Fruit fly (Drosophila melanogaster) whole organism, embryonic: Measurements from ENCODE around the gene CG15773.

Experiments
- Ada2b ChIP-seq: fragments of 200-800 bp; sonication (Bioruptor generic); IDR thresholded peaks from 2 replicates; pipeline ENCODE4 v1.3.6; 2022; ENCODE audit warnings: missing biosample characterization, missing genetic modification characterization
- Antp ChIP-seq: fragments of 200-800 bp; sonication (Bioruptor generic); optimal IDR thresholded peaks from 3 replicates; lab custom pipeline; 2016; ENCODE audit warnings: missing biosample characterization, missing genetic modification characterization
- Bteb2 ChIP-seq: fragments of 200-800 bp; sonication (Bioruptor generic); optimal IDR thresholded peaks from 2 replicates; lab custom pipeline; 2016; ENCODE audit warnings: missing biosample characterization, missing genetic modification characterization
- CG11085 ChIP-seq: fragments of 200-800 bp; sonication (Bioruptor generic); IDR thresholded peaks from 2 replicates; pipeline ENCODE4 v1.3.6; 2022; ENCODE audit warnings: missing biosample characterization, missing genetic modification characterization
- CG11456 ChIP-seq: fragments of 200-800 bp; sonication (Bioruptor generic); IDR thresholded peaks from 3 replicates; pipeline ENCODE4 v1.3.6; 2022; ENCODE audit warnings: missing biosample characterization, missing genetic modification characterization
- CG11504 ChIP-seq: fragments of 200-800 bp; sonication (Bioruptor generic); optimal IDR thresholded peaks from 3 replicates; lab custom pipeline; 2019; ENCODE audit warnings: missing biosample characterization, mild to moderate bottlenecking, missing genetic modification characterization, moderate library complexity
- CG12104 ChIP-seq: fragments of 200-800 bp; sonication (Bioruptor generic); optimal IDR thresholded peaks from 3 replicates; lab custom pipeline; 2016; ENCODE audit warnings: missing biosample characterization, missing genetic modification characterization
- CG12299 ChIP-seq: fragments of 200-800 bp; sonication (Bioruptor generic); optimal IDR thresholded peaks from 2 replicates; lab custom pipeline; 2018; ENCODE audit warnings: missing biosample characterization, mild to moderate bottlenecking, missing genetic modification characterization
- CG13424 ChIP-seq: fragments of 200-800 bp; sonication (Bioruptor generic); optimal IDR thresholded peaks from 2 replicates; lab custom pipeline; 2019; ENCODE audit warnings: missing biosample characterization, mild to moderate bottlenecking, missing genetic modification characterization, moderate library complexity
- CG1603 ChIP-seq: fragments of 200-800 bp; sonication (Bioruptor generic); optimal IDR thresholded peaks from 2 replicates; lab custom pipeline; 2019; ENCODE audit warnings: missing biosample characterization, mild to moderate bottlenecking, missing genetic modification characterization, moderate library complexity
- CG17328 ChIP-seq: fragments of 200-800 bp; sonication (Bioruptor generic); IDR thresholded peaks from 2 replicates; pipeline ENCODE4 v1.3.6; 2022; ENCODE audit warnings: missing biosample characterization, missing genetic modification characterization
- CG17359 ChIP-seq: fragments of 200-800 bp; sonication (Bioruptor generic); optimal IDR thresholded peaks from 3 replicates; lab custom pipeline; 2018; ENCODE audit warnings: missing biosample characterization, mild to moderate bottlenecking, missing genetic modification characterization, moderate library complexity
- CG17385 ChIP-seq: fragments of 200-800 bp; sonication (Bioruptor generic); optimal IDR thresholded peaks from 3 replicates; lab custom pipeline; 2018; ENCODE audit warnings: missing biosample characterization, mild to moderate bottlenecking, missing genetic modification characterization
- CG17612 ChIP-seq: fragments of 200-800 bp; sonication (Bioruptor generic); IDR thresholded peaks from 2 replicates; pipeline ENCODE4 v1.3.6; 2022; ENCODE audit warnings: missing biosample characterization, missing genetic modification characterization
- CG30403 ChIP-seq: fragments of 200-800 bp; sonication (Bioruptor generic); optimal IDR thresholded peaks from 3 replicates; lab custom pipeline; 2016; ENCODE audit warnings: missing biosample characterization, missing genetic modification characterization
- CG31224 ChIP-seq: fragments of 200-800 bp; sonication (Bioruptor generic); IDR thresholded peaks from 2 replicates; pipeline ENCODE4 v1.3.6; 2022; ENCODE audit warnings: missing biosample characterization, missing genetic modification characterization
- CG3163 ChIP-seq: fragments of 200-800 bp; sonication (Bioruptor generic); optimal IDR thresholded peaks from 3 replicates; lab custom pipeline; 2016; ENCODE audit warnings: missing biosample characterization, missing genetic modification characterization
- CG32767 ChIP-seq: fragments of 200-800 bp; sonication (Bioruptor generic); IDR thresholded peaks from 2 replicates; pipeline ENCODE4 v1.3.6; 2022; ENCODE audit warnings: missing biosample characterization, missing genetic modification characterization
- CG3838 ChIP-seq: fragments of 200-800 bp; sonication (Bioruptor generic); optimal IDR thresholded peaks from 3 replicates; lab custom pipeline; 2016; ENCODE audit warnings: missing biosample characterization, missing genetic modification characterization
- CG3847 ChIP-seq: fragments of 200-800 bp; sonication (Bioruptor generic); IDR thresholded peaks from 2 replicates; pipeline ENCODE4 v1.3.6; 2022; ENCODE audit warnings: missing biosample characterization, missing genetic modification characterization
- CG7372 ChIP-seq: fragments of 200-800 bp; sonication (Bioruptor generic); IDR thresholded peaks from 2 replicates; pipeline ENCODE4 v1.3.6; 2022; ENCODE audit warnings: missing biosample characterization, missing genetic modification characterization
- CG7556 ChIP-seq: fragments of 200-800 bp; sonication (Bioruptor generic); optimal IDR thresholded peaks from 2 replicates; lab custom pipeline; 2017; ENCODE audit warnings: missing biosample characterization, mild to moderate bottlenecking, missing genetic modification characterization
- CG7987 ChIP-seq: fragments of 200-800 bp; sonication (Bioruptor generic); optimal IDR thresholded peaks from 2 replicates; lab custom pipeline; 2018; ENCODE audit warnings: missing biosample characterization, mild to moderate bottlenecking, missing genetic modification characterization, moderate library complexity
- CG8388 ChIP-seq: fragments of 200-800 bp; sonication (Bioruptor generic); optimal IDR thresholded peaks from 2 replicates; lab custom pipeline; 2019; ENCODE audit warnings: missing biosample characterization, mild to moderate bottlenecking, missing genetic modification characterization, moderate library complexity
- CG9817 ChIP-seq: fragments of 200-800 bp; sonication (Bioruptor generic); optimal IDR thresholded peaks from 2 replicates; lab custom pipeline; 2018; ENCODE audit warnings: missing biosample characterization, mild to moderate bottlenecking, missing genetic modification characterization, moderate library complexity
- CrebB ChIP-seq: fragments of 200-800 bp; sonication (Bioruptor generic); optimal IDR thresholded peaks from 3 replicates; lab custom pipeline; 2018; ENCODE audit warnings: missing biosample characterization, mild to moderate bottlenecking, missing genetic modification characterization
- Dbx ChIP-seq: fragments of 200-800 bp; sonication (Bioruptor generic); IDR thresholded peaks from 3 replicates; pipeline ENCODE4 v1.3.6; 2022; ENCODE audit warnings: missing biosample characterization, missing genetic modification characterization
- Doc3 ChIP-seq: fragments of 200-800 bp; sonication (Bioruptor generic); IDR thresholded peaks from 3 replicates; pipeline ENCODE4 v1.3.6; 2022; ENCODE audit warnings: missing biosample characterization, missing genetic modification characterization; ENCODE audit not compliant: partially characterized antibody
- Elba2 ChIP-seq: fragments of 200-800 bp; sonication (Bioruptor generic); optimal IDR thresholded peaks from 3 replicates; lab custom pipeline; 2016; ENCODE audit warnings: missing biosample characterization, missing genetic modification characterization
- HLH3B ChIP-seq: fragments of 200-800 bp; sonication (Bioruptor generic); IDR thresholded peaks from 2 replicates; pipeline ENCODE4 v1.3.6; 2022; ENCODE audit warnings: missing biosample characterization, missing genetic modification characterization
- Hr3 ChIP-seq: fragments of 200-800 bp; sonication (Bioruptor generic); optimal IDR thresholded peaks from 3 replicates; lab custom pipeline; 2016; ENCODE audit warnings: missing biosample characterization, missing genetic modification characterization
- Lim3 ChIP-seq: fragments of 200-800 bp; sonication (Bioruptor generic); IDR thresholded peaks from 2 replicates; pipeline ENCODE4 v1.3.6; 2022; ENCODE audit warnings: missing biosample characterization, missing genetic modification characterization
- Mrtf ChIP-seq: fragments of 200-800 bp; sonication (Bioruptor generic); IDR thresholded peaks from 3 replicates; pipeline ENCODE4 v1.3.6; 2022; ENCODE audit warnings: missing biosample characterization, missing genetic modification characterization
- Nf-YC ChIP-seq: fragments of 200-800 bp; optimal IDR thresholded peaks from 3 replicates; lab custom pipeline; 2019; ENCODE audit warnings: missing biosample characterization, mild to moderate bottlenecking, missing genetic modification characterization, moderate library complexity
- Oaz ChIP-seq: fragments of 200-800 bp; sonication (Bioruptor generic); IDR thresholded peaks from 2 replicates; pipeline ENCODE4 v1.3.6; 2022; ENCODE audit warnings: missing biosample characterization, missing genetic modification characterization
- Ravus ChIP-seq: fragments of 200-800 bp; sonication (Bioruptor generic); IDR thresholded peaks from 2 replicates; pipeline ENCODE4 v1.3.6; 2022; ENCODE audit warnings: missing biosample characterization, missing genetic modification characterization
- Six4 ChIP-seq: fragments of 200-800 bp; sonication (Bioruptor generic); optimal IDR thresholded peaks from 2 replicates; lab custom pipeline; 2016; ENCODE audit warnings: missing biosample characterization, missing genetic modification characterization
- bab2 ChIP-seq: fragments of 200-800 bp; sonication (Bioruptor generic); optimal IDR thresholded peaks from 2 replicates; lab custom pipeline; 2016; ENCODE audit warnings: missing biosample characterization, missing genetic modification characterization
- bcd ChIP-seq: fragments of 200-800 bp; sonication (Bioruptor generic); optimal IDR thresholded peaks from 2 replicates; lab custom pipeline; 2017; ENCODE audit warnings: missing biosample characterization, mild to moderate bottlenecking, missing genetic modification characterization
- caup ChIP-seq: fragments of 200-800 bp; sonication (Bioruptor generic); optimal IDR thresholded peaks from 3 replicates; lab custom pipeline; 2017; ENCODE audit warnings: missing biosample characterization, mild to moderate bottlenecking, missing genetic modification characterization, moderate library complexity; ENCODE audit not compliant: severe bottlenecking
- chm ChIP-seq: fragments of 200-800 bp; sonication (Bioruptor generic); IDR thresholded peaks from 2 replicates; pipeline ENCODE4 v1.3.6; 2022; ENCODE audit warnings: missing biosample characterization, missing genetic modification characterization
- crc ChIP-seq: fragments of 200-800 bp; sonication (Bioruptor generic); optimal IDR thresholded peaks from 2 replicates; lab custom pipeline; 2016; ENCODE audit warnings: missing biosample characterization, missing genetic modification characterization
- cwo ChIP-seq: fragments of 200-800 bp; sonication (Bioruptor generic); optimal IDR thresholded peaks from 3 replicates; lab custom pipeline; 2017; ENCODE audit warnings: missing biosample characterization, missing genetic modification characterization, mild to moderate bottlenecking, moderate library complexity, missing genetic modification reagents
- dysf ChIP-seq: fragments of 200-800 bp; sonication (Bioruptor generic); IDR thresholded peaks from 3 replicates; pipeline ENCODE4 v1.3.6; 2022; ENCODE audit warnings: missing biosample characterization, missing genetic modification characterization
- fru ChIP-seq: fragments of >200 bp; optimal IDR thresholded peaks from 2 replicates; lab custom pipeline; 2017
- gem ChIP-seq: fragments of 200-800 bp; sonication (Bioruptor generic); optimal IDR thresholded peaks from 2 replicates; lab custom pipeline; 2019; ENCODE audit warnings: missing biosample characterization, mild to moderate bottlenecking, missing genetic modification characterization, moderate library complexity
- lab ChIP-seq: fragments of 200-800 bp; sonication (Bioruptor generic); optimal IDR thresholded peaks from 3 replicates; lab custom pipeline; 2017; ENCODE audit warnings: missing biosample characterization, missing genetic modification characterization, mild to moderate bottlenecking, moderate library complexity, missing genetic modification reagents
- psq ChIP-seq: fragments of 200-800 bp; sonication (Bioruptor generic); optimal IDR thresholded peaks from 2 replicates; lab custom pipeline; 2017; ENCODE audit warnings: missing biosample characterization, missing genetic modification characterization
- sqz ChIP-seq: fragments of 200-800 bp; sonication (Bioruptor generic); optimal IDR thresholded peaks from 3 replicates; lab custom pipeline; 2018; ENCODE audit warnings: missing biosample characterization, mild to moderate bottlenecking, missing genetic modification characterization
- zen ChIP-seq: fragments of 200-800 bp; sonication (Bioruptor generic); optimal IDR thresholded peaks from 3 replicates; lab custom pipeline; 2018; ENCODE audit warnings: missing biosample characterization, mild to moderate bottlenecking, missing genetic modification characterization, moderate library complexity
- zen2 ChIP-seq: fragments of 200-800 bp; sonication (Bioruptor generic); IDR thresholded peaks from 3 replicates; pipeline ENCODE4 v1.3.6; 2022; ENCODE audit warnings: missing biosample characterization, missing genetic modification characterization; ENCODE audit not compliant: partially characterized antibody

Gene CG15773

DNA sequence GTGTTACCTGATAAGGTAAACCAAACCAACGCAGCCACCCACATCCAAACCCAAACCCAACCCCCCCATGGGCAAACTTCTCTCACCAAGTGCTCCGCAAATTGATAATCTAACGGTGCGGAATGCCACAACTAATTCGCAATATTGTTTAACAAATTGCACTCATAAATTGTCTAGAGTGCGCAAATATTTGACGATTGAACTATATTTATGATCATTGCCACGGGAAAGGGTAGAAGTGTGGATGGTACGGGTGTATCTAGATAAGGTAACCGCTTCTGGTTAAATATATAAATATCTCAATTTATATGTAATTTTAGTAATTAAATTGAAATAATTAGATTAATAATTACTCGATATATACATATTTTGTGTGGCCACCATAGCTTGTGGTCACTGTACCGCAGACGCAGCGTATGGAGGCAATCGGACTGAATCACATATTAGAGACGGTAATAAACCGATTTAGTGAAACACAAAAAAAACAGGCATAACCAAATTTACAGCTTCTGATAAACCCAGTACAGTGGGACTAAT lies 14.0 kb upstream of the CG15773 start (continued):
- TF ChIP-seq Hr3 (peak; percentile 9), dysf (GFP tag; lab: Robert Waterston, UW) (peak; percentile 82), CG32767 (GFP tag; lab: Robert Waterston, UW) (0 out of 2 replicates have a peak, but pooled peaks have one; percentile 17), Elba2 (GFP tag; lab: Kevin White, UChicago) (no peak), Oaz (peak; percentile 39; the same call in 1 of the 2 replicates), Ada2b (peak; percentile 78), CG17359 (peak; percentile 64), CG9817 (tag; lab: Kevin White, UChicago) (peak; percentile 75), Antp (GFP tag; lab: Kevin White, UChicago) (no peak), cwo (peak; percentile 70), caup (GFP tag; lab: Kevin White, UChicago) (peak; percentile 71), CG12104 (GFP tag; lab: Kevin White, UChicago) (peak; percentile 23), CG7556 (peak; percentile 46), CG3163 (GFP tag; lab: Kevin White, UChicago) (no peak), CG1603 (tag; lab: Kevin White, UChicago) (peak; percentile 4), crc (GFP tag; lab: Kevin White, UChicago) (no peak), CG11456 (GFP tag; lab: Robert Waterston, UW) (peak; percentile 79), bab2 (GFP tag; lab: Kevin White, UChicago) (peak; percentile 11), CG3847 (GFP tag; lab: Robert Waterston, UW) (peak; percentile 77), zen2 (no peak), CG7372 (peak; percentile 74), CG17385 (GFP tag; lab: Kevin White, UChicago) (peak; percentile 65), CG11085 (GFP tag; lab: Robert Waterston, UW) (peak; percentile 52), sqz (GFP tag; lab: Kevin White, UChicago) (peak; percentile 42), Nf-YC (tag; lab: Kevin White, UChicago) (peak; percentile 23), chm (no peak; the same call in 1 of the 2 replicates), CG8388 (GFP tag; lab: Kevin White, UChicago) (no peak), gem (tag; lab: Kevin White, UChicago) (peak; percentile 75), lab (GFP tag; lab: Kevin White, UChicago) (peak; percentile 87), Ravus (GFP tag; lab: Robert Waterston, UW) (no peak; the same call in 1 of the 2 replicates), psq (GFP tag; lab: Kevin White, UChicago) (no peak), CG3838 (GFP tag; lab: Kevin White, UChicago) (no peak), CG17612 (GFP tag; lab: Robert Waterston, UW) (peak; percentile 61; the same call in 1 of the 2 replicates), CG30403 (GFP tag; lab: Kevin White, UChicago) (peak; percentile 52), CG17328 (peak; percentile 43), CG31224 (peak; percentile 64), Six4 (GFP tag; lab: Kevin White, UChicago) (no peak), CrebB (peak; percentile 8), bcd (GFP tag; lab: Kevin White, UChicago) (peak; percentile 60), zen (tag; lab: Kevin White, UChicago) (no peak), CG13424 (tag; lab: Kevin White, UChicago) (peak; percentile 62), CG7987 (GFP tag; lab: Kevin White, UChicago) (no peak), HLH3B (GFP tag; lab: Robert Waterston, UW) (peak; percentile 50; the same call in 1 of the 2 replicates), Doc3 (GFP tag; lab: Robert Waterston, UW) (no peak), fru (lab: Kevin White, UChicago) (no peak), CG12299 (tag; lab: Kevin White, UChicago) (peak; percentile 8), Dbx (GFP tag; lab: Robert Waterston, UW) (peak; percentile 88), Bteb2 (GFP tag; lab: Kevin White, UChicago) (no peak), CG11504 (tag; lab: Kevin White, UChicago) (peak; percentile 71), Mrtf (0 out of 3 replicates have a peak, but pooled peaks have one; percentile 57), Lim3 (GFP tag; lab: Robert Waterston, UW) (no peak)
